Fruit fly (Drosophila melanogaster) S2 (cell line): ENCODE measurements around the gene CG5274.

Experiments used
- CG8478 ChIP-seq: fragments of >200 bp; optimal IDR thresholded peaks from 2 replicates; lab custom pipeline; 2018
- CTCF ChIP-seq, 2 experiments: fragments of >200 bp; optimal IDR thresholded peaks; 2 replicates each; lab custom pipeline; 2018

DNA sequence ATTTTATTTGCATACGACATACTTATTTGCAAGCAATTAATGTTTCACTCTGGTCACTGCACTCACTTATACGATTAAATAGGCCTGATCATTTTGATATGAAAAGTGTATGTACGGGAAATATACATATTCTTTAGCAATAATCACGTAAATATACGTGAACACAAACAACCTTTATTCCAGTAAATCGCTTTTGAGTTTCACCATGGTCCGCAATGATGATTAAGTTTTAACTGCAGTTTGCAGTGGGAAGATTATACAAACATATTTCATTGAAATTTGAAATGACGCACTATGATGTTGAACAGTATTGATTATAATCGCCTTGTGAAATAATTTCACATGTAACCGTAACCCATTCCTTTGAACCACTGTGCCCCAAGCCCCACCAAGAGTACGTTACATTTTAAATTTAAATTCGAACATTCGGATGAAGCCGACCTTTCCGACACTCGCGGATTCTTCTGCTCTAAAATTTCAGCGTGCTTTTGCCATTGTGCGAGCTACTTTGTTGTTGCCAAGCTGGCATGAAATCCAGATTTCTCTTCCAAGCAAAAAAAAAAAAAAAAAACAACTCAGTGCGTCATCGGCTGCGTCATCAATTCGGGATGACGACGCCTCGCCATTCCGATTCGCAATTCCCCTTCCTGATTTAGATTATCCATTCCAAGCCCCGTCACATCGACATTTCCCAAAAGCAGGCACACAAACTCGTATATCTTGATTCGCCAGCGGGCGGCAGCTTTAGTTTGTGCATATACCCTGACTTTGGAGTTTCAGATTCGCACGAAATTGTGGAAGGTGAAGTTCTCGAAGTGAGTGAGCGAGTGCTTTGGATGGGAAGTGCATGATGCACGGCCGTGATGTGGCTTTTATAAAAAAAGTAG, 23.7 kb downstream of the CG5274 start:
- TF ChIP-seq CTCF (optimal IDR thresholded peaks at IDR 0.05; lab: Kevin White, UChicago), result no peak
- TF ChIP-seq CG8478, result no peak
